Fruit fly (Drosophila melanogaster) whole organism, embryonic: Measurements from ENCODE around the gene Kat60.

Experiments
- Adf1 ChIP-seq: fragments of 200-800 bp; sonication (Bioruptor generic); IDR thresholded peaks from 2 replicates; pipeline ENCODE4 v1.3.6; 2022; ENCODE audit warnings: missing biosample characterization, missing genetic modification characterization
- CG10209 ChIP-seq: fragments of 200-800 bp; sonication (Bioruptor generic); optimal IDR thresholded peaks from 3 replicates; lab custom pipeline; 2017; ENCODE audit warnings: missing biosample characterization, mild to moderate bottlenecking, missing genetic modification characterization, missing genetic modification reagents
- CG11093 ChIP-seq: fragments of 200-800 bp; sonication (Bioruptor generic); IDR thresholded peaks from 3 replicates; pipeline ENCODE4 v1.3.6; 2022; ENCODE audit warnings: missing biosample characterization, missing genetic modification characterization
- CG11247 ChIP-seq: fragments of 200-800 bp; sonication (Bioruptor generic); IDR thresholded peaks from 2 replicates; pipeline ENCODE4 v1.3.6; 2022; ENCODE audit warnings: missing biosample characterization, missing genetic modification characterization
- CG13287 ChIP-seq: fragments of 200-800 bp; sonication (Bioruptor generic); IDR thresholded peaks from 2 replicates; pipeline ENCODE4 v1.3.6; 2022; ENCODE audit warnings: missing biosample characterization, missing genetic modification characterization; ENCODE audit not compliant: partially characterized antibody
- CG13624 ChIP-seq: fragments of 200-800 bp; sonication (Bioruptor generic); optimal IDR thresholded peaks from 2 replicates; lab custom pipeline; 2016; ENCODE audit warnings: missing biosample characterization, missing genetic modification characterization
- CG14860 ChIP-seq: fragments of 200-800 bp; sonication (Bioruptor generic); IDR thresholded peaks from 3 replicates; pipeline ENCODE4 v1.3.6; 2022; ENCODE audit warnings: missing biosample characterization, missing genetic modification characterization; ENCODE audit not compliant: partially characterized antibody
- CG17361 ChIP-seq: fragments of 200-800 bp; sonication (Bioruptor generic); IDR thresholded peaks from 3 replicates; pipeline ENCODE4 v1.3.6; 2022; ENCODE audit warnings: missing biosample characterization, missing genetic modification characterization
- CG18599 ChIP-seq: fragments of 200-800 bp; sonication (Bioruptor generic); optimal IDR thresholded peaks from 3 replicates; lab custom pipeline; 2017; ENCODE audit warnings: missing biosample characterization, missing genetic modification characterization, mild to moderate bottlenecking, moderate library complexity, missing genetic modification reagents
- CG2875 ChIP-seq: fragments of 200-800 bp; sonication (Bioruptor generic); optimal IDR thresholded peaks from 2 replicates; lab custom pipeline; 2017; ENCODE audit warnings: missing biosample characterization, mild to moderate bottlenecking, missing genetic modification characterization, missing genetic modification reagents
- CG34376 ChIP-seq: fragments of 200-800 bp; sonication (Bioruptor generic); optimal IDR thresholded peaks from 2 replicates; lab custom pipeline; 2018; ENCODE audit warnings: missing biosample characterization, mild to moderate bottlenecking, missing genetic modification characterization
- CG4730 ChIP-seq: fragments of 200-800 bp; sonication (Bioruptor generic); IDR thresholded peaks from 2 replicates; pipeline ENCODE4 v1.3.6; 2022; ENCODE audit warnings: missing biosample characterization, missing genetic modification characterization
- CG6175 ChIP-seq: fragments of 200-800 bp; sonication (Bioruptor generic); IDR thresholded peaks from 3 replicates; pipeline ENCODE4 v1.3.6; 2022; ENCODE audit warnings: missing biosample characterization, missing genetic modification characterization
- CG7928 ChIP-seq: fragments of 200-800 bp; sonication (Bioruptor generic); optimal IDR thresholded peaks from 2 replicates; lab custom pipeline; 2017; ENCODE audit warnings: missing biosample characterization, mild to moderate bottlenecking, missing genetic modification characterization
- CG8478 ChIP-seq: fragments of >200 bp; optimal IDR thresholded peaks from 2 replicates; lab custom pipeline; 2018
- Dll ChIP-seq: fragments of 200-800 bp; sonication (Bioruptor generic); IDR thresholded peaks from 4 replicates; pipeline ENCODE4 v1.3.6; 2022; ENCODE audit warnings: missing biosample characterization, missing genetic modification characterization; ENCODE audit not compliant: partially characterized antibody
- E2f1 ChIP-seq: fragments of 200-800 bp; sonication (Bioruptor generic); IDR thresholded peaks from 2 replicates; pipeline ENCODE4 v1.3.6; 2022; ENCODE audit warnings: missing biosample characterization, missing genetic modification characterization
- Gug ChIP-seq: fragments of 200-800 bp; sonication (Bioruptor generic); IDR thresholded peaks from 4 replicates; pipeline ENCODE4 v1.3.6; 2022; ENCODE audit warnings: missing biosample characterization, missing genetic modification characterization
- HLHmδ ChIP-seq: fragments of 200-800 bp; sonication (Bioruptor generic); optimal IDR thresholded peaks from 2 replicates; lab custom pipeline; 2018; ENCODE audit warnings: missing biosample characterization, mild to moderate bottlenecking, missing genetic modification characterization, moderate library complexity
- Hey ChIP-seq: fragments of 200-800 bp; sonication (Bioruptor generic); optimal IDR thresholded peaks from 3 replicates; lab custom pipeline; 2018; ENCODE audit warnings: missing biosample characterization, mild to moderate bottlenecking, missing genetic modification characterization
- Hsf ChIP-seq: fragments of 200-800 bp; sonication (Bioruptor generic); optimal IDR thresholded peaks from 3 replicates; lab custom pipeline; 2016; ENCODE audit warnings: missing biosample characterization, missing genetic modification characterization
- Pdp1 ChIP-seq, 2 experiments: fragments of 200-800 bp; sonication (Bioruptor generic); optimal IDR thresholded peaks; 3 replicates each; lab custom pipeline; 2016; ENCODE audit warnings: missing biosample characterization in 2 of 2, missing genetic modification characterization in 2 of 2, mild to moderate bottlenecking in 1 of 2, moderate library complexity in 1 of 2
- cwo ChIP-seq: fragments of 200-800 bp; sonication (Bioruptor generic); optimal IDR thresholded peaks from 3 replicates; lab custom pipeline; 2017; ENCODE audit warnings: missing biosample characterization, missing genetic modification characterization, mild to moderate bottlenecking, moderate library complexity, missing genetic modification reagents
- disco-r ChIP-seq: fragments of 200-800 bp; sonication (Bioruptor generic); optimal IDR thresholded peaks from 2 replicates; lab custom pipeline; 2016; ENCODE audit warnings: missing biosample characterization, missing genetic modification characterization
- dm ChIP-seq: fragments of 200-800 bp; sonication (Bioruptor generic); optimal IDR thresholded peaks from 3 replicates; lab custom pipeline; 2016; ENCODE audit warnings: missing biosample characterization, missing genetic modification characterization
- exex ChIP-seq: fragments of 200-800 bp; sonication (Bioruptor generic); optimal IDR thresholded peaks from 4 replicates; lab custom pipeline; 2018; ENCODE audit warnings: missing biosample characterization, mild to moderate bottlenecking, missing genetic modification characterization, moderate library complexity
- ftz-f1 ChIP-seq: fragments of 200-800 bp; sonication (Bioruptor generic); optimal IDR thresholded peaks from 2 replicates; lab custom pipeline; 2016; ENCODE audit warnings: missing biosample characterization, missing genetic modification characterization
- grn ChIP-seq: fragments of 200-800 bp; sonication (Bioruptor generic); optimal IDR thresholded peaks from 3 replicates; lab custom pipeline; 2017; ENCODE audit warnings: missing biosample characterization, missing genetic modification characterization
- gro ChIP-seq: fragments of 200-800 bp; sonication (Bioruptor generic); optimal IDR thresholded peaks from 2 replicates; lab custom pipeline; 2016; ENCODE audit warnings: missing biosample characterization, missing genetic modification characterization
- ind ChIP-seq: fragments of 200-800 bp; sonication (Bioruptor generic); optimal IDR thresholded peaks from 3 replicates; lab custom pipeline; 2016; ENCODE audit warnings: missing biosample characterization, missing genetic modification characterization
- ken ChIP-seq: fragments of 200-800 bp; sonication (Bioruptor generic); IDR thresholded peaks from 3 replicates; pipeline ENCODE4 v1.3.6; 2022; ENCODE audit warnings: missing biosample characterization, missing genetic modification characterization
- lab ChIP-seq: fragments of 200-800 bp; sonication (Bioruptor generic); optimal IDR thresholded peaks from 3 replicates; lab custom pipeline; 2017; ENCODE audit warnings: missing biosample characterization, missing genetic modification characterization, mild to moderate bottlenecking, moderate library complexity, missing genetic modification reagents
- lilli ChIP-seq: fragments of 200-800 bp; sonication (Bioruptor generic); optimal IDR thresholded peaks from 3 replicates; lab custom pipeline; 2016; ENCODE audit warnings: missing biosample characterization, missing genetic modification characterization
- mam ChIP-seq: fragments of 200-800 bp; sonication (Bioruptor generic); optimal IDR thresholded peaks from 3 replicates; lab custom pipeline; 2016; ENCODE audit warnings: missing biosample characterization, missing genetic modification characterization
- mirr ChIP-seq: fragments of 200-800 bp; sonication (Bioruptor generic); optimal IDR thresholded peaks from 3 replicates; lab custom pipeline; 2018; ENCODE audit warnings: missing biosample characterization, mild to moderate bottlenecking, missing genetic modification characterization
- pb ChIP-seq: fragments of 200-800 bp; sonication (Bioruptor generic); optimal IDR thresholded peaks from 3 replicates; lab custom pipeline; 2016; ENCODE audit warnings: missing biosample characterization, missing genetic modification characterization
- prd ChIP-seq, 3 experiments: fragments of >200 bp in 2 of 3; fragments of 200-800 bp in 1 of 3; sonication (Bioruptor generic) in 1 of 3; optimal IDR thresholded peaks in 2 of 3; IDR thresholded peaks in 1 of 3; 2 replicates in 2 of 3; 3 replicates in 1 of 3; pipeline versions ENCODE4 v1.3.6 to Lab custom; 2017 to 2022; ENCODE audit warnings: missing biosample characterization in 1 of 3, missing genetic modification characterization in 1 of 3
- repo ChIP-seq: fragments of 200-800 bp; sonication (Bioruptor generic); optimal IDR thresholded peaks from 2 replicates; lab custom pipeline; 2016; ENCODE audit warnings: missing biosample characterization, missing genetic modification characterization
- rib ChIP-seq: fragments of 200-800 bp; sonication (Bioruptor generic); IDR thresholded peaks from 2 replicates; pipeline ENCODE4 v1.3.6; 2022; ENCODE audit warnings: missing biosample characterization, missing genetic modification characterization
- row ChIP-seq: fragments of 200-800 bp; sonication (Bioruptor generic); IDR thresholded peaks from 3 replicates; pipeline ENCODE4 v1.3.6; 2022; ENCODE audit warnings: missing biosample characterization, missing genetic modification characterization
- seq ChIP-seq: fragments of 200-800 bp; sonication (Bioruptor generic); IDR thresholded peaks from 2 replicates; pipeline ENCODE4 v1.3.6; 2022; ENCODE audit warnings: missing biosample characterization, missing genetic modification characterization
- sisA ChIP-seq: fragments of 200-800 bp; sonication (Bioruptor generic); IDR thresholded peaks from 2 replicates; pipeline ENCODE4 v1.3.6; 2022; ENCODE audit warnings: missing biosample characterization, missing genetic modification characterization
- sqz ChIP-seq: fragments of 200-800 bp; sonication (Bioruptor generic); optimal IDR thresholded peaks from 3 replicates; lab custom pipeline; 2018; ENCODE audit warnings: missing biosample characterization, mild to moderate bottlenecking, missing genetic modification characterization
- sug ChIP-seq: fragments of 200-800 bp; optimal IDR thresholded peaks from 2 replicates; lab custom pipeline; 2019; ENCODE audit warnings: missing biosample characterization, mild to moderate bottlenecking, missing genetic modification characterization, moderate library complexity
- tap ChIP-seq: fragments of 200-800 bp; optimal IDR thresholded peaks from 3 replicates; lab custom pipeline; 2019; ENCODE audit warnings: missing biosample characterization, mild to moderate bottlenecking, missing genetic modification characterization, moderate library complexity
- tll ChIP-seq, 2 experiments: fragments of 200-800 bp in 1 of 2; fragments of >200 bp in 1 of 2; sonication (Bioruptor generic) in 1 of 2; optimal IDR thresholded peaks; 2 replicates each; lab custom pipeline; 2017 to 2019; ENCODE audit warnings: missing biosample characterization in 2 of 2, missing genetic modification characterization in 2 of 2, mild to moderate bottlenecking in 1 of 2, moderate library complexity in 1 of 2
- trem ChIP-seq: fragments of 200-800 bp; optimal IDR thresholded peaks from 3 replicates; lab custom pipeline; 2019; ENCODE audit warnings: missing biosample characterization, mild to moderate bottlenecking, missing genetic modification characterization, moderate library complexity

Gene Kat60

DNA sequence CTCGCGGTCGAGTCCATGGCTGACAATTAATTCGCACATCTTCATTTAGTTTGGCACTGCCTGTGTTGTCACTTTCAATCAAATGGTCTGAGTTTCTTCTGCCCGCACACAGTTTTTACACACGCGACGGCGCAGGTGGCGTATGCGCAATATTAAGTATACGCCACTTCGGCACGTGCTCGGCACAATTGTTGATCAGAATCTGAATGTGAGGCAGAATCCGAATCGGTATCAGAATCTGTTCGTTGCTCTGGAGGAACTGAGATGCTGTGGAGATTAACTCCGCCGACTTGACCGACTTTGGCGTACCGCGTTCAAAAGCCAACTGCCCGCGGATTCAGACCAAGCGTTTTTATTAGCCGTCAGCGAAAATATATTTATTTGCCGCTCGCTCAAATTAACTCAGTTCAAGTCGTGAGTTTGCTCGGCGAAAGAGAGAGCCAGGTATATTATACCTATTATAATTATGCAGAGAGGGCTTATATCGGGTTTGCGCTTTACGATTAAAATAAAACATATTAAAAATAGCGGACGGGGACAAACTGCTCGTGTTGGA lies 47.7 kb upstream of the Kat60 start (continued):
- TF ChIP-seq CG2875 (GFP tag; lab: Kevin White, UChicago), result no peak
- no peak for TF ChIP-seq seq (GFP tag; lab: Robert Waterston, UW)
- TF ChIP-seq, all 482 proteins: peak for 10

dm6 chr3R:5278627-5279026 lies 46.6 kb upstream of the Kat60 start:
- peak; percentile 81 for TF ChIP-seq lab
- peak; percentile 17 for TF ChIP-seq cwo (GFP tag; lab: Kevin White, UChicago)
- peak in 1 of 2 experiments; percentile 68 for TF ChIP-seq Pdp1 (GFP tag; optimal IDR thresholded peaks at IDR 0.05; lab: Kevin White, UChicago)
- TF ChIP-seq gro (GFP tag; lab: Kevin White, UChicago), result peak; percentile 82
- no peak for TF ChIP-seq HLHmδ (GFP tag; lab: Kevin White, UChicago)
- TF ChIP-seq CG4730 (GFP tag; lab: Robert Waterston, UW), result no peak
- peak; percentile 94 for TF ChIP-seq grn
- no peak for TF ChIP-seq mam
- TF ChIP-seq row (GFP tag; lab: Robert Waterston, UW), result no peak
- TF ChIP-seq Hsf (GFP tag; lab: Kevin White, UChicago), result no peak
- TF ChIP-seq CG13624, result peak; percentile 28
- 0 out of 2 replicates have a peak, but pooled peaks have one; percentile 40 for TF ChIP-seq rib (GFP tag; lab: Robert Waterston, UW)
- peak; percentile 57 for TF ChIP-seq mirr (GFP tag; lab: Kevin White, UChicago)
- peak; percentile 51; the same call in 1 of the 2 replicates for TF ChIP-seq Adf1 (GFP tag; lab: Robert Waterston, UW)
- TF ChIP-seq E2f1 (GFP tag; lab: Robert Waterston, UW), result no peak
- TF ChIP-seq sug (tag; lab: Kevin White, UChicago), result peak; percentile 99
- peak; percentile 92 for TF ChIP-seq exex (tag; lab: Kevin White, UChicago)
- peak; percentile 44 for TF ChIP-seq ftz-f1 (GFP tag; lab: Kevin White, UChicago)
- TF ChIP-seq Gug (GFP tag; lab: Robert Waterston, UW), result no peak
- peak; percentile 83 for TF ChIP-seq CG34376 (GFP tag; lab: Kevin White, UChicago)
- peak; percentile 11 for TF ChIP-seq CG18599 (GFP tag; lab: Kevin White, UChicago)
- no peak for TF ChIP-seq CG7928
- TF ChIP-seq Hey (tag; lab: Kevin White, UChicago), result peak; percentile 27
- TF ChIP-seq, all 482 proteins: peak for 15

- TF ChIP-seq sisA (GFP tag; lab: Robert Waterston, UW) (no peak), prd (optimal IDR thresholded peaks at IDR 0.05; lab: Kevin White, UChicago) (no peak), prd (GFP tag; IDR thresholded peaks at IDR 0.05; lab: Robert Waterston, UW) (no peak), CG13287 (GFP tag; lab: Robert Waterston, UW) (no peak), CG14860 (no peak), CG8478 (lab: Kevin White, UChicago) (no peak), tap (no peak), pb (GFP tag; lab: Kevin White, UChicago) (no peak), trem (tag; lab: Kevin White, UChicago) (no peak), CG11093 (GFP tag; lab: Robert Waterston, UW) (no peak), repo (GFP tag; lab: Kevin White, UChicago) (no peak)
Observed at dm6 chr3R:5277735-5278134, 45.7 kb upstream of the Kat60 start, which contains the start of gene CG31538. CG31538 (minus strand) TSS chr3R:5277835.

- TF ChIP-seq lilli (no peak), Dll (GFP tag; lab: Robert Waterston, UW) (no peak), ind (peak; percentile 19), dm (GFP tag; lab: Kevin White, UChicago) (no peak), CG10209 (no peak), sqz (no peak), tll (GFP tag; optimal IDR thresholded peaks at IDR 0.05; lab: Kevin White, UChicago) (no peak), CG11247 (GFP tag; lab: Robert Waterston, UW) (no peak), CG6175 (no peak), disco-r (GFP tag; lab: Kevin White, UChicago) (no peak), CG17361 (peak; percentile 16; the same call in 1 of the 3 replicates), ken (GFP tag; lab: Robert Waterston, UW) (peak; percentile 14; the same call in 1 of the 3 replicates)
Observed at dm6 chr3R:5270806-5271205, 38.8 kb upstream of the Kat60 start.
